Worm (Caenorhabditis elegans) whole organism, early embryonic: ENCODE data around the gene K08B12.3.

ENCODE experiments used
- B0310.2 ChIP-seq: sonication (generic microtip); optimal IDR thresholded peaks from 2 replicates; lab custom pipeline; 2016; ENCODE audit warnings: mild to moderate bottlenecking, missing genetic modification characterization, missing compliant biosample characterization
- F13C5.2 ChIP-seq: sonication (generic microtip); optimal IDR thresholded peaks from 2 replicates; lab custom pipeline; 2017; ENCODE audit warnings: mild to moderate bottlenecking, missing genetic modification characterization, inconsistent platforms, missing compliant biosample characterization
- ama-1 ChIP-seq: fragments of 150-350 bp; optimal IDR thresholded peaks from 2 replicates; lab custom pipeline; 2014
- ceh-13 ChIP-seq: fragments of 200-800 bp; sonication (Bioruptor generic); optimal IDR thresholded peaks from 2 replicates; lab custom pipeline; 2018; ENCODE audit warnings: mild to moderate bottlenecking, missing genetic modification characterization, missing compliant biosample characterization
- flt-1 ChIP-seq: fragments of 200-800 bp; sonication (Bioruptor generic); IDR thresholded peaks from 2 replicates; pipeline ENCODE4 v1.3.6; 2022; ENCODE audit warnings: missing genetic modification characterization, missing compliant biosample characterization
- hmbx-1 ChIP-seq: sonication (generic microtip); optimal IDR thresholded peaks from 2 replicates; lab custom pipeline; 2016; ENCODE audit warnings: mild to moderate bottlenecking, missing genetic modification characterization, missing compliant biosample characterization
- hnd-1 ChIP-seq: sonication (generic microtip); optimal IDR thresholded peaks from 2 replicates; lab custom pipeline; 2016; ENCODE audit warnings: missing genetic modification characterization, missing compliant biosample characterization
- pes-1 ChIP-seq: fragments of 200-800 bp; sonication (Bioruptor generic); IDR thresholded peaks from 2 replicates; pipeline ENCODE4 v1.3.6; 2022; ENCODE audit warnings: missing genetic modification reagents, missing genetic modification characterization, missing compliant biosample characterization
- scrt-1 ChIP-seq: fragments of 200-800 bp; sonication (Bioruptor generic); IDR thresholded peaks from 2 replicates; pipeline ENCODE4 v1.3.6; 2022; ENCODE audit warnings: missing genetic modification characterization, missing compliant biosample characterization
- tbx-11 ChIP-seq: fragments of 200-800 bp; sonication (Bioruptor generic); IDR thresholded peaks from 2 replicates; pipeline ENCODE4 v1.3.6; 2022; ENCODE audit warnings: missing genetic modification characterization, missing compliant biosample characterization

ce11 chrV:6213845-6214244 is 21.1 kb upstream of the K08B12.3 start:
- TF ChIP-seq F13C5.2 (no peak), tbx-11 (GFP tag; lab: Robert Waterston, UW) (no peak), pes-1 (no peak), flt-1 (GFP tag; lab: Robert Waterston, UW) (no peak), ceh-13 (no peak), scrt-1 (GFP tag; lab: Robert Waterston, UW) (no peak), ama-1 (no peak), hnd-1 (tag; lab: Kevin White, UChicago) (no peak), hmbx-1 (tag; lab: Kevin White, UChicago) (no peak), B0310.2 (no peak)
